Fruit fly (Drosophila melanogaster) whole organism: ENCODE measurements around the gene Mst84Db.

Experiments
- CG8478 ChIP-seq: fragments of >200 bp; optimal IDR thresholded peaks from 2 replicates; lab custom pipeline; 2018; ENCODE audit warnings: inconsistent platforms
- Dll ChIP-seq: fragments of >200 bp; optimal IDR thresholded peaks from 2 replicates; lab custom pipeline; 2017
- pan ChIP-seq: fragments of >200 bp; optimal IDR thresholded peaks from 2 replicates; lab custom pipeline; 2017
- usp ChIP-seq: fragments of >200 bp; optimal IDR thresholded peaks from 2 replicates; lab custom pipeline; 2017; ENCODE audit warnings: missing biosample characterization, missing genetic modification characterization, mixed read lengths

DNA sequence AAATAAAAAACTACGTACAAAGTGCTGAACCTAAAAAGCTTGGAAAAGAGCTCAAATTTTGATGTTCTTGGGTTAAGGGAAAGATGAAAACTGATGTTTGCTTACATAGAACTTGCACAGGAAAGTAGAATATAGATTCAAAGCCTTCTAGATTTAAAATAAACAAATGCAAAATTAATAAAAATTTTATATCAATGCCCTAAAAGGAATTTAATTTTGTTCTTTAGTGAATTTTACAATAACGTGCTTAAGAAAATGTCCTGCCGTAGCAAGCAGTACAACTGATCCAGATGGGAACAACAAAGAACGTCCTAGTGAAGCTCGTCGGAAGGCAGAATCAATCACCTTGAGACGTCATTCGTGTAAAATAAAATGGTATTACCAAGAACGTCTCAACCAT lies 1.8 kb downstream of the Mst84Db start, which contains the start of gene Mst84Dd:
- TF ChIP-seq CG8478 (no peak), usp (no peak), Dll (lab: Kevin White, UChicago) (no peak), pan (lab: Kevin White, UChicago) (no peak)
